Fruit fly (Drosophila melanogaster): ENCODE results near the gene CG3156.

CG3156 gene

DNA sequence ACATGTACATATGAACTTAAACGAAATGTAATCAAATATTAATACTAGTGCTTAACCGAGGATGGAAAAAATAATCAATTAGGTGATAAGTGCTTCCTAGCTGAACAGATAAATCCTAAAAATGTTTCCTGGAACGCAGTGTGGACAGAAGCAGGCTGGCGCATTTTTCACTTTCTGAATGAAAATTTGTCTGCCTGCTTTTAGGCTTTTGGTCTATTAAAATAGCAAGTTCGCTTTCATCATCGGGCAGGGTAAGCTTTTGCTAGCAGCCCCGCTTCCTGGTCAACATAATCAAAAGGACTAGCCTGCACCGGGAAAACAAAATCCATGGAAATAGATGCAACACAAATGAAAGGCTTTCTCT, 6.5 kb downstream of the CG3156 start:
- no peak for TF ChIP-seq CG7786 (GFP tag; optimal IDR thresholded peaks at IDR 0.05)
- TF ChIP-seq CG17612 (GFP tag; IDR thresholded peaks at IDR 0.05), result 0 out of 2 replicates have a peak, but pooled peaks have one; percentile 3
- TF ChIP-seq slbo (GFP tag; IDR thresholded peaks at IDR 0.05), result no peak
- no peak for TF ChIP-seq vfl (GFP tag; optimal IDR thresholded peaks at IDR 0.05)
- TF ChIP-seq amos (GFP tag; IDR thresholded peaks at IDR 0.05; ENCODE audit: partially characterized antibody), result no peak
- no peak for TF ChIP-seq CG9609 (GFP tag; optimal IDR thresholded peaks at IDR 0.05)
- no peak for TF ChIP-seq CG16863 (GFP tag; optimal IDR thresholded peaks at IDR 0.05)
- TF ChIP-seq Bgb (GFP tag; IDR thresholded peaks at IDR 0.05; ENCODE audit: partially characterized antibody), result no peak
- TF ChIP-seq bab2 (GFP tag; optimal IDR thresholded peaks at IDR 0.05), result no peak
- TF ChIP-seq CG17361 (GFP tag; IDR thresholded peaks at IDR 0.05), result peak; percentile 45; the same call in 1 of the 3 replicates
- peak; percentile 23 for TF ChIP-seq CG13296 (GFP tag; optimal IDR thresholded peaks at IDR 0.05)
- no peak for TF ChIP-seq CG8290 (GFP tag; optimal IDR thresholded peaks at IDR 0.05)
- peak in 1 of 2 experiments; percentile 54 for TF ChIP-seq CG8290 (tag; optimal IDR thresholded peaks at IDR 0.05)
- TF ChIP-seq cas (GFP tag; IDR thresholded peaks at IDR 0.05), result no peak
- TF ChIP-seq seq (GFP tag; IDR thresholded peaks at IDR 0.05), result no peak
- peak; percentile 39 for TF ChIP-seq CG7556 (GFP tag; optimal IDR thresholded peaks at IDR 0.05)
- peak; percentile 30 for TF ChIP-seq MTF-1 (GFP tag; optimal IDR thresholded peaks at IDR 0.05; ENCODE audit: borderline replicate concordance)
- no peak for TF ChIP-seq emc (GFP tag; optimal IDR thresholded peaks at IDR 0.05)
- TF ChIP-seq CG8089 (GFP tag; optimal IDR thresholded peaks at IDR 0.05), result no peak
- TF ChIP-seq Dip2 (GFP tag; IDR thresholded peaks at IDR 0.05), result 0 out of 2 replicates have a peak, but pooled peaks have one; percentile 0
- TF ChIP-seq CG3726 (GFP tag; IDR thresholded peaks at IDR 0.05), result no peak
- TF ChIP-seq inv (GFP tag; IDR thresholded peaks at IDR 0.05; ENCODE audit: partially characterized antibody), result no peak
- TF ChIP-seq YL-1 (GFP tag; optimal IDR thresholded peaks at IDR 0.05), result no peak
- TF ChIP-seq insv (GFP tag; optimal IDR thresholded peaks at IDR 0.05), result peak in 1 of 2 experiments; percentile 16
- TF ChIP-seq ranshi (GFP tag; IDR thresholded peaks at IDR 0.05), result no peak
- no peak for TF ChIP-seq C15 (GFP tag; IDR thresholded peaks at IDR 0.05)
- no peak for TF ChIP-seq Hr39 (optimal IDR thresholded peaks at IDR 0.05)
- no peak for TF ChIP-seq nerfin-1 (tag; optimal IDR thresholded peaks at IDR 0.05)
- TF ChIP-seq CG14667 (GFP tag; IDR thresholded peaks at IDR 0.05), result no peak
- TF ChIP-seq Oaz (GFP tag; IDR thresholded peaks at IDR 0.05), result no peak
- TF ChIP-seq Ravus (GFP tag; IDR thresholded peaks at IDR 0.05), result no peak
- TF ChIP-seq phol (tag; optimal IDR thresholded peaks at IDR 0.05), result no peak
- no peak for TF ChIP-seq CG4617 (GFP tag; optimal IDR thresholded peaks at IDR 0.05; ENCODE audit: borderline replicate concordance)
- TF ChIP-seq pnt (GFP tag; optimal IDR thresholded peaks at IDR 0.05), result no peak
- TF ChIP-seq MESR4 (GFP tag; optimal IDR thresholded peaks at IDR 0.05), result no peak
- no peak for TF ChIP-seq Dip3 (GFP tag; optimal IDR thresholded peaks at IDR 0.05)
- TF ChIP-seq CG12236 (GFP tag; optimal IDR thresholded peaks at IDR 0.05), result no peak
- TF ChIP-seq CG18011 (GFP tag; optimal IDR thresholded peaks at IDR 0.05), result peak; percentile 95
- peak; percentile 10 for TF ChIP-seq CG6854 (GFP tag; optimal IDR thresholded peaks at IDR 0.05)
- TF ChIP-seq CG15601 (tag; optimal IDR thresholded peaks at IDR 0.05), result peak; percentile 54

DNA sequence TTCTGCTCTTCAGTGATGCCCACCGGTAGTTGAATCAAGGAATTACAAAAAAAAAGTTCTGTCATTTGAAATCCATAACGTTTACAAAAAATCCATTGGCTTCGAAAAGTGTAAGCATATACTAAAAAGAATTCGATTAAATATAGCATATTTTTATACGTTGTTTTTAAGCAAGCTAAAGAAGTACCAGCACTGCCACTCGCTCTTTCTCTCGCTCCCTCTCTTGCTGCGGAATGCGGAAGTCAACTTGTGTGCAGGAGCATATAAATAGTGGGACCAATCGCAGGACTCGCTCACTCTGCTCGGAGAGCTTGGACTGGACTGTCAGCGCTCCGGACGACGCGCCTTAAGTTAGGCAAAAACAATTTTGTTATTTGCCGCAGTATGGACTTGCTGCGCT, 6.9 kb downstream of the CG3156 start, which contains the start of gene CG17778:
TSS of gene CG17778 (plus strand) at position 8 of the 400 bp plus-strand sequence.
- no peak for TF ChIP-seq grau (tag; optimal IDR thresholded peaks at IDR 0.05)
- TF ChIP-seq CG2889 (GFP tag; IDR thresholded peaks at IDR 0.05), result no peak
- TF ChIP-seq CG10267 (tag; optimal IDR thresholded peaks at IDR 0.05), result no peak
- TF ChIP-seq CG18011 (GFP tag; optimal IDR thresholded peaks at IDR 0.05), result no peak
- TF ChIP-seq ssp (GFP tag; IDR thresholded peaks at IDR 0.05), result no peak
- TF ChIP-seq Nf-YC (tag; optimal IDR thresholded peaks at IDR 0.05), result peak; percentile 68
- no peak for TF ChIP-seq lmd (GFP tag; IDR thresholded peaks at IDR 0.05)
- no peak for TF ChIP-seq nerfin-2 (GFP tag; IDR thresholded peaks at IDR 0.05; ENCODE audit: partially characterized antibody)
- TF ChIP-seq CG1602 (GFP tag; optimal IDR thresholded peaks at IDR 0.05), result no peak
- no peak for TF ChIP-seq esg (GFP tag; conservative IDR thresholded peaks at IDR 0.05)
- peak; percentile 55 for TF ChIP-seq sd (tag; optimal IDR thresholded peaks at IDR 0.05)
- peak; percentile 30; the same call in 1 of the 2 replicates for TF ChIP-seq slbo (GFP tag; IDR thresholded peaks at IDR 0.05)
- peak; percentile 33; the same call in 1 of the 3 replicates for TF ChIP-seq ase (GFP tag; IDR thresholded peaks at IDR 0.05)
- TF ChIP-seq CG14014 (GFP tag; IDR thresholded peaks at IDR 0.05), result 0 out of 2 replicates have a peak, but pooled peaks have one; percentile 36
- TF ChIP-seq Trl (optimal IDR thresholded peaks at IDR 0.05), result peak; percentile 32 to 46
- TF ChIP-seq Trl (GFP tag; optimal IDR thresholded peaks at IDR 0.05), result no peak
- TF ChIP-seq ash1 (GFP tag; optimal IDR thresholded peaks at IDR 0.05), result no peak

Data from whole organism, embryonic.